Worm (Caenorhabditis elegans) whole organism, mixed stage, embryonic: ENCODE data around the gene C02F5.5.

Experiments
- elt-1 ChIP-seq: sonication (generic microtip); optimal IDR thresholded peaks from 2 replicates; lab custom pipeline; 2017; ENCODE audit warnings: missing genetic modification characterization, mild to moderate bottlenecking, missing compliant biosample characterization, antibody characterized with exemption, moderate library complexity, borderline replicate concordance; ENCODE audit not compliant: insufficient read depth
- lin-13 ChIP-seq: fragments of 150-350 bp; optimal IDR thresholded peaks from 2 replicates; lab custom pipeline; 2014; ENCODE audit warnings: missing biosample characterization, missing genetic modification characterization
- lsy-2 ChIP-seq: fragments of 150-350 bp; optimal IDR thresholded peaks from 2 replicates; lab custom pipeline; 2014; ENCODE audit warnings: missing biosample characterization, missing genetic modification characterization
- sem-2 ChIP-seq: fragments of 200-800 bp; sonication (Bioruptor generic); optimal IDR thresholded peaks from 2 replicates; lab custom pipeline; 2018; ENCODE audit warnings: mild to moderate bottlenecking, missing genetic modification characterization, missing compliant biosample characterization
- snpc-4 ChIP-seq: fragments of 150-350 bp; optimal IDR thresholded peaks from 2 replicates; lab custom pipeline; 2014; ENCODE audit warnings: missing biosample characterization, missing genetic modification characterization
- unc-39 ChIP-seq: fragments of 150-350 bp; optimal IDR thresholded peaks from 2 replicates; lab custom pipeline; 2014; ENCODE audit warnings: missing biosample characterization, missing genetic modification characterization
- unc-62 ChIP-seq: fragments of 150-350 bp; optimal IDR thresholded peaks from 2 replicates; lab custom pipeline; 2014; ENCODE audit warnings: missing biosample characterization, missing genetic modification reagents, missing genetic modification characterization
- ztf-11 ChIP-seq: fragments of 150-350 bp; optimal IDR thresholded peaks from 2 replicates; lab custom pipeline; 2014; ENCODE audit warnings: missing biosample characterization, missing genetic modification characterization

- TF ChIP-seq elt-1 (tag; lab: Kevin White, UChicago): no peak
- TF ChIP-seq lin-13: no peak
- TF ChIP-seq unc-62: no peak
- TF ChIP-seq sem-2 (GFP tag; lab: Kevin White, UChicago): no peak
- no peak for TF ChIP-seq unc-39 (tag; lab: Kevin White, UChicago)
- no peak for TF ChIP-seq snpc-4 (tag; lab: Kevin White, UChicago)
- TF ChIP-seq lsy-2 (tag; lab: Kevin White, UChicago): no peak
- no peak for TF ChIP-seq ztf-11 (tag; lab: Kevin White, UChicago)
These were observed 24.4 kb upstream of the C02F5.5 start for ce11 chrIII:8211562-8211961.
